Worm (Caenorhabditis elegans): ENCODE results near the gene pqn-48.
A peak's percentile ranks its signal among the peaks of the same experiment; 100 is the strongest.

pqn-48 gene

DNA sequence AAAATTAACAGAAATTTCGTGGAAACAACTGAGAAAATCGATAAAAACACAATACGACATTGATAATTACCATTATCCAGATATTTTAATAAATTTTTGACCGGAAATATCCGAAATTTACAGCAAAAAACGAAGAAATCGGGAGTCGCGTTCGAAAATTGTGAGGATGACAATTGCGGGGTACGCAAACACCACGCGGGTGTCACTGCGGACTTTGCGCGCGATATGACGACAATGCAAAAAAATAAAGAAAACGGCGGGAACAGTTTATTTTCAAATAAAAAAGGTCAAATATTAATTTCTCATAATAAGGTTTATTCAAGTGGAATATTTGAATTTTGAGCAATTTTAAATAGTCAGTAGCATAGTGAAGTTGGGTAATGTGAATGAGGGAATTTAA is 5.7 kb downstream of the pqn-48 start, which contains the start of gene rpn-11 (continued):
- no peak for TF ChIP-seq nhr-27 (tag; optimal IDR thresholded peaks at IDR 0.05)
- peak; percentile 96 for TF ChIP-seq dpl-1 (GFP tag; optimal IDR thresholded peaks at IDR 0.05)
- TF ChIP-seq mxl-1 (tag; optimal IDR thresholded peaks at IDR 0.05) = no peak
- TF ChIP-seq unc-62 (GFP tag; optimal IDR thresholded peaks at IDR 0.05) = no peak
- TF ChIP-seq ztf-22 (GFP tag; optimal IDR thresholded peaks at IDR 0.05) = no peak
- TF ChIP-seq cebp-2 (GFP tag; IDR thresholded peaks at IDR 0.05) = no peak
- TF ChIP-seq attf-3 (GFP tag; conservative IDR thresholded peaks at IDR 0.05) = peak; percentile 61; the same call in 1 of the 2 replicates
- no peak for TF ChIP-seq hmg-20 (GFP tag; IDR thresholded peaks at IDR 0.05)
- TF ChIP-seq ceh-100 (GFP tag; IDR thresholded peaks at IDR 0.05) = peak; percentile 41; the same call in 1 of the 2 replicates
- TF ChIP-seq T26A5.8 (tag; optimal IDR thresholded peaks at IDR 0.05) = no peak
- 0 out of 2 replicates have a peak, but pooled peaks have one; percentile 8 for TF ChIP-seq lin-26 (GFP tag; IDR thresholded peaks at IDR 0.05)
- peak; percentile 74; the same call in 1 of the 2 replicates for TF ChIP-seq rcor-1 (GFP tag; IDR thresholded peaks at IDR 0.05)
- TF ChIP-seq lag-1 (GFP tag; IDR thresholded peaks at IDR 0.05) = no peak
- TF ChIP-seq let-526 (GFP tag; IDR thresholded peaks at IDR 0.05) = no peak
- peak; percentile 51; the same call in 1 of the 2 replicates for TF ChIP-seq Y67H2A.10 (GFP tag; conservative IDR thresholded peaks at IDR 0.05)
- no peak for TF ChIP-seq egl-18 (GFP tag; IDR thresholded peaks at IDR 0.05)
- no peak for TF ChIP-seq F37B4.10 (GFP tag; IDR thresholded peaks at IDR 0.05)
- TF ChIP-seq madf-3 (GFP tag; IDR thresholded peaks at IDR 0.05) = peak; percentile 72; the same call in 1 of the 2 replicates
- TF ChIP-seq hrde-1 (tag; optimal IDR thresholded peaks at IDR 0.05; ENCODE audit: borderline replicate concordance) = no peak
- TF ChIP-seq attf-5 (GFP tag; optimal IDR thresholded peaks at IDR 0.05) = peak; percentile 86
- TF ChIP-seq snpc-1.3 (tag; optimal IDR thresholded peaks at IDR 0.05; ENCODE audit: insufficient read depth) = peak; percentile 24
- no peak for TF ChIP-seq sptf-2 (GFP tag; optimal IDR thresholded peaks at IDR 0.05)
- TF ChIP-seq F52B5.7 (tag; optimal IDR thresholded peaks at IDR 0.05) = no peak
- TF ChIP-seq Y79H2A.3 (GFP tag; conservative IDR thresholded peaks at IDR 0.05) = 0 out of 2 replicates have a peak, but pooled peaks have one; percentile 46
- no peak for TF ChIP-seq F57A8.1 (GFP tag; optimal IDR thresholded peaks at IDR 0.05)
- TF ChIP-seq athp-1 (tag; optimal IDR thresholded peaks at IDR 0.05) = peak; percentile 50
- TF ChIP-seq T07F8.4 (tag; optimal IDR thresholded peaks at IDR 0.05) = no peak
- no peak for TF ChIP-seq tbx-9 (tag; optimal IDR thresholded peaks at IDR 0.05; ENCODE audit: borderline replicate concordance)
- TF ChIP-seq nfyb-1 (GFP tag; IDR thresholded peaks at IDR 0.05) = peak; percentile 87
- TF ChIP-seq mcd-1 (GFP tag; IDR thresholded peaks at IDR 0.05) = peak; percentile 91

DNA sequence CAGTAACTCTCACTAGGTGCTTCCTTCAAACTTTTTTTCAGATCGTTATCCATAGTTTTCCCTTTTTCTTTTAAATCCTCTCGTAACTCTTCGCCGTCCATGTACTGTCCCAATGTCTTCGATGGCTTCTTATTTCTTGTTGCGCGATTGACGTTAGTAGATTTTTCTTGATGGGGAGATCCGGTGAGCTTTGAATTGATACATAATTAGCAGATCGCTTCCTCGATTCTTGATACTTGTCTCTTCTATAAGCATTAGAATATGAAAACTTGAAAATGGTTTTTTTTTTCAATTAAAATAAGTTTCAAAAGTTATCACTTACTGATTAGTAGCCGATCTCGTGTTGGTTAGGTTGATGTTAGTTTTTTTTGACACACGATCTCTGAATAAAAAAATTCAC is 6.7 kb downstream of the pqn-48 start, which contains the start of gene K07D4.2:
K07D4.2 (minus strand) TSS at position 101 of the 400 bp plus-strand sequence.
- TF ChIP-seq nhr-27 (tag; optimal IDR thresholded peaks at IDR 0.05) (no peak), akir-1 (GFP tag; optimal IDR thresholded peaks at IDR 0.05) (no peak), ceh-58 (GFP tag; IDR thresholded peaks at IDR 0.05) (no peak), unc-130 (GFP tag; optimal IDR thresholded peaks at IDR 0.05) (no peak), rpc-1 (optimal IDR thresholded peaks at IDR 0.05) (no peak), rpc-1 (tag; optimal IDR thresholded peaks at IDR 0.05) (no peak), T07F8.4 (tag; optimal IDR thresholded peaks at IDR 0.05) (no peak), lir-1 (GFP tag; conservative IDR thresholded peaks at IDR 0.05) (no peak), F23B12.7 (tag; optimal IDR thresholded peaks at IDR 0.05; ENCODE audit: insufficient read depth) (no peak), cebp-2 (GFP tag; IDR thresholded peaks at IDR 0.05) (no peak), ztf-3 (GFP tag; optimal IDR thresholded peaks at IDR 0.05) (no peak), ztf-28 (GFP tag; IDR thresholded peaks at IDR 0.05) (no peak), egl-44 (GFP tag; IDR thresholded peaks at IDR 0.05) (no peak), lag-1 (GFP tag; IDR thresholded peaks at IDR 0.05) (no peak), C06A6.2 (GFP tag; conservative IDR thresholded peaks at IDR 0.05) (no peak)
